Fruit fly (Drosophila melanogaster): ENCODE measurements around the gene CG3909.

dm6 chr3R:10055951-10056350 lies 12.9 kb downstream of the CG3909 start, which contains the start of gene Npc2d:
- no peak for TF ChIP-seq fd96Ca (GFP tag; IDR thresholded peaks at IDR 0.05)
- TF ChIP-seq EcR (GFP tag; optimal IDR thresholded peaks at IDR 0.05), result no peak
- no peak for TF ChIP-seq Ets98B (GFP tag; IDR thresholded peaks at IDR 0.05)
- TF ChIP-seq CG4496 (GFP tag; IDR thresholded peaks at IDR 0.05), result no peak
- no peak for TF ChIP-seq CG8159 (tag; optimal IDR thresholded peaks at IDR 0.05)

All from whole organism, pupa.